Fruit fly (Drosophila melanogaster): Measurements from ENCODE around the gene CG8500.

- no peak for TF ChIP-seq fd3F (GFP tag; optimal IDR thresholded peaks at IDR 0.05)
- TF ChIP-seq CG2199 (GFP tag; IDR thresholded peaks at IDR 0.05), result no peak
- TF ChIP-seq Adf1 (GFP tag; IDR thresholded peaks at IDR 0.05), result no peak
- TF ChIP-seq CG18619 (GFP tag; optimal IDR thresholded peaks at IDR 0.05), result no peak
- TF ChIP-seq ham (GFP tag; IDR thresholded peaks at IDR 0.05), result no peak
- TF ChIP-seq Optix (GFP tag; IDR thresholded peaks at IDR 0.05), result no peak
Measured at dm6 chr3R:9819777-9820176, 35.3 kb downstream of the CG8500 start, which contains the start of gene CG9458.

Measured in whole organism, embryonic.